Worm (Caenorhabditis elegans) whole organism, late embryonic: ENCODE data around the gene pccb-1.

Source experiments
- C08G9.2 ChIP-seq: sonication (generic microtip); optimal IDR thresholded peaks from 2 replicates; lab custom pipeline; 2016; ENCODE audit warnings: mild to moderate bottlenecking, missing genetic modification characterization, moderate library complexity, missing compliant biosample characterization
- C38D4.7 ChIP-seq: fragments of 200-800 bp; sonication (Bioruptor generic); optimal IDR thresholded peaks from 2 replicates; lab custom pipeline; 2018; ENCODE audit warnings: mild to moderate bottlenecking, missing genetic modification characterization, moderate library complexity, missing compliant biosample characterization
- F13H6.1 ChIP-seq: sonication (generic microtip); optimal IDR thresholded peaks from 2 replicates; lab custom pipeline; 2016; ENCODE audit warnings: missing genetic modification characterization, missing compliant biosample characterization
- K02D7.2 ChIP-seq: sonication (generic microtip); optimal IDR thresholded peaks from 2 replicates; lab custom pipeline; 2017; ENCODE audit warnings: mild to moderate bottlenecking, missing genetic modification characterization, missing compliant biosample characterization
- Y22D7AL.16 ChIP-seq: sonication (generic microtip); optimal IDR thresholded peaks from 2 replicates; lab custom pipeline; 2016; ENCODE audit warnings: missing genetic modification characterization, missing compliant biosample characterization
- ceh-19 ChIP-seq: fragments of 200-800 bp; sonication (Bioruptor generic); optimal IDR thresholded peaks from 2 replicates; lab custom pipeline; 2018; ENCODE audit warnings: mild to moderate bottlenecking, missing genetic modification characterization, missing compliant biosample characterization
- ceh-2 ChIP-seq: sonication (generic microtip); optimal IDR thresholded peaks from 2 replicates; lab custom pipeline; 2016; ENCODE audit warnings: missing genotype, missing genetic modification characterization, missing compliant biosample characterization
- ceh-22 ChIP-seq: sonication (generic microtip); optimal IDR thresholded peaks from 2 replicates; lab custom pipeline; 2017; ENCODE audit warnings: missing biosample characterization, missing genetic modification characterization
- ceh-24 ChIP-seq: sonication (generic microtip); optimal IDR thresholded peaks from 2 replicates; lab custom pipeline; 2016; ENCODE audit warnings: mild to moderate bottlenecking, missing genetic modification characterization, missing compliant biosample characterization
- ceh-30 ChIP-seq: fragments of 150-350 bp; optimal IDR thresholded peaks from 2 replicates; lab custom pipeline; 2014; ENCODE audit warnings: missing biosample characterization, missing genetic modification characterization
- ceh-31 ChIP-seq: sonication (generic microtip); optimal IDR thresholded peaks from 2 replicates; lab custom pipeline; 2016; ENCODE audit warnings: missing genetic modification characterization, missing compliant biosample characterization
- ceh-48 ChIP-seq: sonication (generic microtip); optimal IDR thresholded peaks from 2 replicates; lab custom pipeline; 2016; ENCODE audit warnings: missing genetic modification characterization, inconsistent platforms, missing compliant biosample characterization
- che-1 ChIP-seq: sonication (generic microtip); optimal IDR thresholded peaks from 2 replicates; lab custom pipeline; 2016; ENCODE audit warnings: mild to moderate bottlenecking, missing genetic modification characterization, missing compliant biosample characterization
- elt-2 ChIP-seq: sonication (generic microtip); optimal IDR thresholded peaks from 2 replicates; lab custom pipeline; 2016; ENCODE audit warnings: missing genetic modification reagents, missing genetic modification characterization, missing compliant biosample characterization
- elt-4 ChIP-seq: sonication (generic microtip); optimal IDR thresholded peaks from 2 replicates; lab custom pipeline; 2016; ENCODE audit warnings: missing genetic modification characterization, missing compliant biosample characterization
- ets-4 ChIP-seq: sonication (generic microtip); optimal IDR thresholded peaks from 2 replicates; lab custom pipeline; 2016; ENCODE audit warnings: missing genetic modification characterization, missing compliant biosample characterization
- fax-1 ChIP-seq: sonication (generic microtip); optimal IDR thresholded peaks from 2 replicates; lab custom pipeline; 2016; ENCODE audit warnings: missing genotype, missing genetic modification characterization, missing compliant biosample characterization
- fkh-10 ChIP-seq: fragments of 150-350 bp; optimal IDR thresholded peaks from 2 replicates; lab custom pipeline; 2014; ENCODE audit warnings: missing biosample characterization, missing genetic modification reagents, missing genetic modification characterization
- fkh-6 ChIP-seq: sonication (generic microtip); optimal IDR thresholded peaks from 2 replicates; lab custom pipeline; 2016; ENCODE audit warnings: missing genetic modification characterization, missing compliant biosample characterization
- hlh-15 ChIP-seq: sonication (generic microtip); optimal IDR thresholded peaks from 2 replicates; lab custom pipeline; 2016; ENCODE audit warnings: missing genetic modification characterization, missing compliant biosample characterization
- hlh-8 ChIP-seq: sonication (generic microtip); optimal IDR thresholded peaks from 2 replicates; lab custom pipeline; 2016; ENCODE audit warnings: missing genotype, missing genetic modification characterization, missing compliant biosample characterization
- lim-6 ChIP-seq: sonication (generic microtip); optimal IDR thresholded peaks from 2 replicates; lab custom pipeline; 2016; ENCODE audit warnings: missing genetic modification characterization, missing compliant biosample characterization
- lin-11 ChIP-seq: fragments of 200-800 bp; sonication (Bioruptor generic); optimal IDR thresholded peaks from 2 replicates; lab custom pipeline; 2018; ENCODE audit warnings: mild to moderate bottlenecking, missing genetic modification characterization, missing compliant biosample characterization
- madf-2 ChIP-seq: sonication (generic microtip); optimal IDR thresholded peaks from 2 replicates; lab custom pipeline; 2017; ENCODE audit warnings: missing genetic modification characterization, missing compliant biosample characterization
- mec-3 ChIP-seq: sonication (generic microtip); optimal IDR thresholded peaks from 2 replicates; lab custom pipeline; 2016; ENCODE audit warnings: borderline replicate concordance, missing genetic modification characterization, missing compliant biosample characterization
- nfya-1 ChIP-seq: sonication (generic microtip); optimal IDR thresholded peaks from 2 replicates; lab custom pipeline; 2017; ENCODE audit warnings: missing genetic modification characterization, mild to moderate bottlenecking, missing compliant biosample characterization, antibody characterized with exemption, moderate library complexity
- nhr-11 ChIP-seq: fragments of 150-350 bp; optimal IDR thresholded peaks from 2 replicates; lab custom pipeline; 2014; ENCODE audit warnings: missing biosample characterization, missing genetic modification characterization
- pag-3 ChIP-seq: sonication (generic microtip); optimal IDR thresholded peaks from 2 replicates; lab custom pipeline; 2016; ENCODE audit warnings: missing compliant biosample characterization, missing genetic modification characterization, borderline replicate concordance
- pat-9 ChIP-seq: fragments of 200-800 bp; sonication (Bioruptor generic); optimal IDR thresholded peaks from 2 replicates; lab custom pipeline; 2018; ENCODE audit warnings: mild to moderate bottlenecking, missing genetic modification characterization, moderate library complexity, missing compliant biosample characterization
- pax-1 ChIP-seq: fragments of 150-350 bp; optimal IDR thresholded peaks from 2 replicates; lab custom pipeline; 2014; ENCODE audit warnings: missing biosample characterization, missing genetic modification characterization
- pha-2 ChIP-seq: sonication (generic microtip); optimal IDR thresholded peaks from 2 replicates; lab custom pipeline; 2017; ENCODE audit warnings: mild to moderate bottlenecking, missing genetic modification characterization, missing compliant biosample characterization
- pqm-1 ChIP-seq: sonication (generic microtip); optimal IDR thresholded peaks from 2 replicates; lab custom pipeline; 2016; ENCODE audit warnings: missing genetic modification characterization, missing compliant biosample characterization
- ref-2 ChIP-seq: sonication (generic microtip); optimal IDR thresholded peaks from 2 replicates; lab custom pipeline; 2016; ENCODE audit warnings: missing genetic modification characterization, missing compliant biosample characterization
- rnt-1 ChIP-seq: sonication (generic microtip); optimal IDR thresholded peaks from 2 replicates; lab custom pipeline; 2016; ENCODE audit warnings: missing genetic modification characterization, missing compliant biosample characterization
- sdc-2 ChIP-seq: sonication (generic microtip); optimal IDR thresholded peaks from 2 replicates; lab custom pipeline; 2016; ENCODE audit warnings: missing genotype, missing genetic modification characterization, missing compliant biosample characterization
- sox-2 ChIP-seq: fragments of 200-800 bp; sonication (Bioruptor generic); IDR thresholded peaks from 2 replicates; pipeline ENCODE4 v1.3.6; 2022; ENCODE audit warnings: missing genetic modification reagents, missing genetic modification characterization, missing compliant biosample characterization
- sox-4 ChIP-seq: sonication (generic microtip); optimal IDR thresholded peaks from 2 replicates; lab custom pipeline; 2017; ENCODE audit warnings: mild to moderate bottlenecking, missing genetic modification characterization, inconsistent platforms, missing compliant biosample characterization
- syd-9 ChIP-seq: sonication (generic microtip); optimal IDR thresholded peaks from 2 replicates; lab custom pipeline; 2016; ENCODE audit warnings: mild to moderate bottlenecking, missing genetic modification characterization, moderate library complexity, missing compliant biosample characterization
- ttx-3 ChIP-seq: sonication (generic microtip); optimal IDR thresholded peaks from 2 replicates; lab custom pipeline; 2016; ENCODE audit warnings: missing genetic modification reagents, missing genetic modification characterization, missing compliant biosample characterization
- unc-3 ChIP-seq, 2 experiments: fragments of 200-800 bp in 1 of 2; sonication (Bioruptor generic) in 1 of 2; sonication (generic microtip) in 1 of 2; conservative IDR thresholded peaks in 1 of 2; optimal IDR thresholded peaks in 1 of 2; 2 replicates each; pipeline versions ENCODE4 v1.3.6 to Lab custom; 2016 to 2022; ENCODE audit warnings: missing compliant biosample characterization in 2 of 2, missing genetic modification characterization in 2 of 2, missing genetic modification reagents in 1 of 2
- unc-42 ChIP-seq: sonication (generic microtip); optimal IDR thresholded peaks from 2 replicates; lab custom pipeline; 2016; ENCODE audit warnings: missing genotype, missing genetic modification characterization, missing compliant biosample characterization
- unc-86 ChIP-seq: sonication (generic microtip); optimal IDR thresholded peaks from 2 replicates; lab custom pipeline; 2016; ENCODE audit warnings: missing genetic modification characterization, missing compliant biosample characterization
- ztf-16 ChIP-seq: sonication (generic microtip); optimal IDR thresholded peaks from 2 replicates; lab custom pipeline; 2017; ENCODE audit warnings: missing genetic modification characterization, missing compliant biosample characterization

pccb-1 gene

ce11 chrX:3099832-3100231 is 10.5 kb downstream of the pccb-1 start, which contains the start of gene sec-3 (continued):
- peak; percentile 18 for TF ChIP-seq fax-1 (tag; lab: Kevin White, UChicago)
- TF ChIP-seq ets-4 = peak; percentile 27
- no peak for TF ChIP-seq fkh-10 (GFP tag; lab: Kevin White, UChicago)
- peak; percentile 42; the same call in 1 of the 2 replicates for TF ChIP-seq sox-2 (GFP tag; lab: Robert Waterston, UW)
- TF ChIP-seq ref-2 (tag; lab: Kevin White, UChicago) = peak; percentile 65
- no peak for TF ChIP-seq unc-3 (GFP tag; conservative IDR thresholded peaks at IDR 0.05; lab: Robert Waterston, UW)
- TF ChIP-seq unc-3 (tag; optimal IDR thresholded peaks at IDR 0.05; lab: Kevin White, UChicago) = peak; percentile 38
- peak; percentile 31 for TF ChIP-seq ceh-2 (tag; lab: Kevin White, UChicago)
- TF ChIP-seq hlh-15 (tag; lab: Kevin White, UChicago) = no peak
- peak; percentile 47 for TF ChIP-seq unc-86
- TF ChIP-seq ceh-19 (GFP tag; lab: Kevin White, UChicago) = peak; percentile 69
- peak; percentile 64 for TF ChIP-seq unc-42 (tag; lab: Kevin White, UChicago)
- peak; percentile 12 for TF ChIP-seq ceh-48
- TF ChIP-seq ceh-30 = peak; percentile 41
- no peak for TF ChIP-seq pax-1 (tag; lab: Kevin White, UChicago)
- no peak for TF ChIP-seq elt-4 (tag; lab: Kevin White, UChicago)
- TF ChIP-seq ztf-16 (tag; lab: Kevin White, UChicago) = peak; percentile 68
- TF ChIP-seq K02D7.2 (tag; lab: Kevin White, UChicago) = no peak
- no peak for TF ChIP-seq pqm-1 (tag; lab: Kevin White, UChicago)
- TF ChIP-seq ceh-31 (tag; lab: Kevin White, UChicago) = peak; percentile 79
- peak; percentile 3 for TF ChIP-seq pat-9 (tag; lab: Kevin White, UChicago)
- TF ChIP-seq Y22D7AL.16 (tag; lab: Kevin White, UChicago) = peak; percentile 43
- TF ChIP-seq fkh-6 = peak; percentile 6
- peak; percentile 53 for TF ChIP-seq madf-2 (tag; lab: Kevin White, UChicago)
- peak; percentile 21 for TF ChIP-seq sox-4 (tag; lab: Kevin White, UChicago)
- no peak for TF ChIP-seq pag-3 (tag; lab: Kevin White, UChicago)
- no peak for TF ChIP-seq F13H6.1
- no peak for TF ChIP-seq C08G9.2 (tag; lab: Kevin White, UChicago)
- peak; percentile 36 for TF ChIP-seq che-1
- TF ChIP-seq sdc-2 (tag; lab: Kevin White, UChicago) = peak; percentile 77
- TF ChIP-seq elt-2 = peak; percentile 63
- no peak for TF ChIP-seq ceh-24 (tag; lab: Kevin White, UChicago)
- no peak for TF ChIP-seq mec-3 (tag; lab: Kevin White, UChicago)
- peak; percentile 42 for TF ChIP-seq pha-2 (tag; lab: Kevin White, UChicago)
- TF ChIP-seq nfya-1 (tag; lab: Kevin White, UChicago) = peak; percentile 78
- TF ChIP-seq rnt-1 (tag; lab: Kevin White, UChicago) = peak; percentile 43
- TF ChIP-seq hlh-8 (tag; lab: Kevin White, UChicago) = peak; percentile 46
- TF ChIP-seq lin-11 (tag; lab: Kevin White, UChicago) = peak; percentile 51

- TF ChIP-seq fkh-6 (no peak), hlh-8 (tag; lab: Kevin White, UChicago) (no peak), madf-2 (tag; lab: Kevin White, UChicago) (no peak), che-1 (no peak), nhr-11 (tag; lab: Kevin White, UChicago) (no peak), C08G9.2 (tag; lab: Kevin White, UChicago) (no peak), sdc-2 (tag; lab: Kevin White, UChicago) (no peak), sox-4 (tag; lab: Kevin White, UChicago) (no peak), ttx-3 (tag; lab: Kevin White, UChicago) (no peak), lim-6 (no peak), C38D4.7 (GFP tag; lab: Kevin White, UChicago) (no peak), pqm-1 (tag; lab: Kevin White, UChicago) (no peak), lin-11 (tag; lab: Kevin White, UChicago) (no peak), syd-9 (tag; lab: Kevin White, UChicago) (no peak), ztf-16 (tag; lab: Kevin White, UChicago) (no peak), ceh-22 (no peak), ceh-19 (GFP tag; lab: Kevin White, UChicago) (no peak)
Observed at ce11 chrX:3101562-3101961, 12.2 kb downstream of the pccb-1 start.
